Worm (Caenorhabditis elegans) whole organism, L4 larva: ENCODE data around the gene zipt-2.3.

ENCODE experiments used
- F10B5.3 ChIP-seq: sonication (generic microtip); optimal IDR thresholded peaks from 2 replicates; lab custom pipeline; 2016; ENCODE audit warnings: mild to moderate bottlenecking, missing genetic modification characterization, missing compliant biosample characterization
- F26F4.8 ChIP-seq: fragments of 200-800 bp; sonication (Bioruptor generic); conservative IDR thresholded peaks from 2 replicates; pipeline ENCODE4 v1.3.6; 2022; ENCODE audit warnings: missing genetic modification characterization, missing compliant biosample characterization
- F37D6.2 ChIP-seq: sonication (generic microtip); optimal IDR thresholded peaks from 2 replicates; lab custom pipeline; 2016; ENCODE audit warnings: mild to moderate bottlenecking, missing genetic modification characterization, missing compliant biosample characterization
- T20F7.1 ChIP-seq: fragments of 200-800 bp; sonication (Bioruptor generic); optimal IDR thresholded peaks from 2 replicates; lab custom pipeline; 2018; ENCODE audit warnings: mild to moderate bottlenecking, missing genetic modification characterization, missing compliant biosample characterization
- T26A8.4 ChIP-seq: fragments of 200-800 bp; sonication (Bioruptor generic); IDR thresholded peaks from 2 replicates; pipeline ENCODE4 v1.3.6; 2022; ENCODE audit warnings: missing genetic modification characterization, missing compliant biosample characterization
- Y5F2A.4 ChIP-seq: fragments of 200-800 bp; sonication (Bioruptor generic); optimal IDR thresholded peaks from 2 replicates; lab custom pipeline; 2018; ENCODE audit warnings: mild to moderate bottlenecking, missing genetic modification characterization, missing compliant biosample characterization
- ZK546.5 ChIP-seq, 2 experiments: sonication (generic microtip); optimal IDR thresholded peaks; 2 replicates each; lab custom pipeline; 2017; ENCODE audit warnings: missing biosample characterization in 2 of 2, missing genetic modification characterization in 2 of 2
- aha-1 ChIP-seq: fragments of 150-350 bp; peaks from one replicate; lab custom pipeline; 2014; ENCODE audit warnings: missing biosample characterization, missing genetic modification characterization
- ceh-28 ChIP-seq: fragments of 150-350 bp; optimal IDR thresholded peaks from 2 replicates; lab custom pipeline; 2014; ENCODE audit warnings: missing biosample characterization, missing genetic modification reagents, missing genetic modification characterization
- ctbp-1 ChIP-seq: fragments of 200-800 bp; sonication (Bioruptor generic); IDR thresholded peaks from 2 replicates; pipeline ENCODE4 v1.3.6; 2022; ENCODE audit warnings: missing genetic modification reagents, missing genetic modification characterization, missing compliant biosample characterization
- daf-12 ChIP-seq: fragments of 150-350 bp; optimal IDR thresholded peaks from 2 replicates; lab custom pipeline; 2014; ENCODE audit warnings: missing biosample characterization, missing genetic modification reagents, missing genetic modification characterization
- daf-16 ChIP-seq, 3 experiments: sonication (generic microtip); optimal IDR thresholded peaks; 2 replicates each; lab custom pipeline; 2016 to 2017; ENCODE audit warnings: missing genetic modification characterization in 3 of 3, missing genetic modification reagents in 3 of 3, mild to moderate bottlenecking in 2 of 3, missing compliant biosample characterization in 2 of 3, missing biosample characterization in 1 of 3, moderate library complexity in 1 of 3
- dmd-6 ChIP-seq: fragments of 200-800 bp; sonication (Bioruptor generic); IDR thresholded peaks from 2 replicates; pipeline ENCODE4 v1.3.6; 2022; ENCODE audit warnings: missing genetic modification reagents, missing genetic modification characterization, missing compliant biosample characterization
- dpl-1 ChIP-seq: fragments of 150-350 bp; optimal IDR thresholded peaks from 2 replicates; lab custom pipeline; 2014; ENCODE audit warnings: missing biosample characterization, missing genetic modification reagents, missing genetic modification characterization
- dve-1 ChIP-seq: sonication (generic microtip); optimal IDR thresholded peaks from 2 replicates; lab custom pipeline; 2017; ENCODE audit warnings: antibody characterized with exemption, mild to moderate bottlenecking, missing genetic modification characterization, missing compliant biosample characterization; ENCODE audit not compliant: insufficient read depth
- egl-43 ChIP-seq: fragments of 200-800 bp; sonication (Bioruptor generic); IDR thresholded peaks from 2 replicates; pipeline ENCODE4 v1.3.6; 2022; ENCODE audit warnings: missing genetic modification reagents, missing genetic modification characterization, missing compliant biosample characterization
- fkh-10 ChIP-seq: fragments of 150-350 bp; optimal IDR thresholded peaks from 2 replicates; lab custom pipeline; 2014; ENCODE audit warnings: missing biosample characterization, missing genetic modification reagents, missing genetic modification characterization
- hlh-11 ChIP-seq: fragments of 200-800 bp; sonication (Bioruptor generic); optimal IDR thresholded peaks from 2 replicates; lab custom pipeline; 2018; ENCODE audit warnings: mild to moderate bottlenecking, missing genetic modification characterization, missing compliant biosample characterization
- hlh-30 ChIP-seq: sonication (generic microtip); optimal IDR thresholded peaks from 2 replicates; lab custom pipeline; 2017; ENCODE audit warnings: antibody characterized with exemption, mild to moderate bottlenecking, missing genetic modification characterization, missing compliant biosample characterization; ENCODE audit not compliant: insufficient read depth
- lin-13 ChIP-seq: fragments of 150-350 bp; optimal IDR thresholded peaks from 2 replicates; lab custom pipeline; 2014; ENCODE audit warnings: missing biosample characterization, missing genetic modification reagents, missing genetic modification characterization
- lin-39 ChIP-seq: fragments of 150-350 bp; optimal IDR thresholded peaks from 2 replicates; lab custom pipeline; 2014; ENCODE audit warnings: missing biosample characterization, missing genetic modification reagents, missing genetic modification characterization
- lir-3 ChIP-seq: sonication (generic microtip); optimal IDR thresholded peaks from 2 replicates; lab custom pipeline; 2016; ENCODE audit warnings: mild to moderate bottlenecking, missing genetic modification characterization, missing compliant biosample characterization
- lsy-2 ChIP-seq, 2 experiments: fragments of 150-350 bp in 1 of 2; sonication (generic microtip) in 1 of 2; optimal IDR thresholded peaks; 2 replicates each; lab custom pipeline; 2014 to 2017; ENCODE audit warnings: missing biosample characterization in 2 of 2, missing genetic modification characterization in 2 of 2
- madf-5 ChIP-seq, 2 experiments: fragments of 200-800 bp; sonication (Bioruptor generic); IDR thresholded peaks; 2 replicates each; pipeline ENCODE4 v1.3.6; 2022; ENCODE audit warnings: missing compliant biosample characterization in 2 of 2, missing genetic modification characterization in 2 of 2
- madf-9 ChIP-seq: fragments of 200-800 bp; sonication (Bioruptor generic); conservative IDR thresholded peaks from 2 replicates; pipeline ENCODE4 v1.3.6; 2022; ENCODE audit warnings: missing genetic modification reagents, missing genetic modification characterization, missing compliant biosample characterization
- mdl-1 ChIP-seq, 2 experiments: fragments of 150-350 bp in 1 of 2; sonication (generic microtip) in 1 of 2; optimal IDR thresholded peaks; 2 replicates each; lab custom pipeline; 2014 to 2017; ENCODE audit warnings: missing biosample characterization in 2 of 2, missing genetic modification characterization in 2 of 2
- mxl-2 ChIP-seq: fragments of 200-800 bp; sonication (Bioruptor generic); conservative IDR thresholded peaks from 2 replicates; pipeline ENCODE4 v1.3.6; 2022; ENCODE audit warnings: missing genetic modification reagents, missing genetic modification characterization, missing compliant biosample characterization
- nhr-10 ChIP-seq: fragments of 150-350 bp; optimal IDR thresholded peaks from 2 replicates; lab custom pipeline; 2014; ENCODE audit warnings: missing biosample characterization, missing genetic modification characterization
- nhr-11 ChIP-seq: fragments of 150-350 bp; optimal IDR thresholded peaks from 2 replicates; lab custom pipeline; 2014; ENCODE audit warnings: missing biosample characterization, missing genetic modification characterization
- nhr-28 ChIP-seq: fragments of 150-350 bp; optimal IDR thresholded peaks from 2 replicates; lab custom pipeline; 2014; ENCODE audit warnings: missing biosample characterization, missing genetic modification characterization
- nhr-48 ChIP-seq: sonication (generic microtip); optimal IDR thresholded peaks from 2 replicates; lab custom pipeline; 2016; ENCODE audit warnings: mild to moderate bottlenecking, missing genetic modification characterization, missing compliant biosample characterization
- nhr-76 ChIP-seq: fragments of 150-350 bp; optimal IDR thresholded peaks from 2 replicates; lab custom pipeline; 2014; ENCODE audit warnings: missing biosample characterization, missing genetic modification characterization
- nhr-77 ChIP-seq: fragments of 150-350 bp; optimal IDR thresholded peaks from 2 replicates; lab custom pipeline; 2014; ENCODE audit warnings: missing biosample characterization, missing genetic modification characterization
- pha-4 ChIP-seq, 2 experiments: fragments of 150-350 bp in 1 of 2; fragments of 200-800 bp in 1 of 2; sonication (Bioruptor generic) in 1 of 2; IDR thresholded peaks in 1 of 2; optimal IDR thresholded peaks in 1 of 2; 2 replicates each; pipeline versions ENCODE4 v1.3.6 to Lab custom; 2014 to 2022; ENCODE audit warnings: missing genetic modification characterization in 2 of 2, missing genetic modification reagents in 2 of 2, missing biosample characterization in 1 of 2, missing compliant biosample characterization in 1 of 2
- php-3 ChIP-seq: fragments of 200-800 bp; sonication (Bioruptor generic); IDR thresholded peaks from 2 replicates; pipeline ENCODE4 v1.3.6; 2022; ENCODE audit warnings: missing genetic modification reagents, missing genetic modification characterization, missing compliant biosample characterization
- set-16 ChIP-seq: fragments of 200-800 bp; sonication (Bioruptor generic); IDR thresholded peaks from 2 replicates; pipeline ENCODE4 v1.3.6; 2022; ENCODE audit warnings: missing genetic modification reagents, missing genetic modification characterization, missing compliant biosample characterization
- snpc-1.2 ChIP-seq: fragments of 200-800 bp; sonication (Bioruptor generic); IDR thresholded peaks from 2 replicates; pipeline ENCODE4 v1.3.6; 2022; ENCODE audit warnings: missing genetic modification reagents, missing genetic modification characterization, missing compliant biosample characterization
- unc-62 ChIP-seq, 3 experiments: fragments of 150-350 bp in 1 of 3; sonication (generic microtip); optimal IDR thresholded peaks in 2 of 3; peaks in 1 of 3; 1 replicate in 1 of 3; 2 replicates in 2 of 3; lab custom pipeline; 2014 to 2017; ENCODE audit warnings: missing biosample characterization in 3 of 3, missing genetic modification characterization in 3 of 3, missing genetic modification reagents in 3 of 3, missing genotype in 1 of 3
- vab-7 ChIP-seq: fragments of 200-800 bp; sonication (Bioruptor generic); IDR thresholded peaks from 2 replicates; pipeline ENCODE4 v1.3.6; 2022; ENCODE audit warnings: missing genetic modification reagents, missing genetic modification characterization, missing compliant biosample characterization
- zfp-3 ChIP-seq: fragments of 200-800 bp; sonication (Bioruptor generic); conservative IDR thresholded peaks from 2 replicates; pipeline ENCODE4 v1.3.6; 2022; ENCODE audit warnings: missing genetic modification reagents, missing genetic modification characterization, missing compliant biosample characterization
- ztf-7 ChIP-seq: fragments of 150-350 bp; optimal IDR thresholded peaks from 2 replicates; lab custom pipeline; 2014; ENCODE audit warnings: missing biosample characterization, missing genetic modification characterization

The zipt-2.3 gene

ce11 chrII:13664993-13665680 lies 50.5 kb downstream of the zipt-2.3 start (continued):
- TF ChIP-seq zfp-3 (GFP tag; lab: Robert Waterston, UW) (no peak), lin-13 (GFP tag; lab: Kevin White, UChicago) (no peak), daf-12 (tag; lab: Kevin White, UChicago) (no peak), ZK546.5 (tag; optimal IDR thresholded peaks at IDR 0.05; lab: Kevin White, UChicago) (no peak), set-16 (GFP tag; lab: Robert Waterston, UW) (no peak), nhr-10 (peak; percentile 5), pha-4 (GFP tag; IDR thresholded peaks at IDR 0.05; lab: Robert Waterston, UW) (no peak), pha-4 (tag; optimal IDR thresholded peaks at IDR 0.05; lab: Kevin White, UChicago) (no peak), nhr-28 (tag; lab: Kevin White, UChicago) (peak; percentile 82)

ce11 chrII:13664416-13664815 lies 51.3 kb downstream of the zipt-2.3 start:
- TF ChIP-seq hlh-30 (tag; lab: Kevin White, UChicago) (peak; percentile 36), aha-1 (tag; lab: Kevin White, UChicago) (peak; percentile 82), nhr-28 (tag; lab: Kevin White, UChicago) (peak; percentile 74), madf-5 (GFP tag; IDR thresholded peaks at IDR 0.05; lab: Robert Waterston, UW) (no peak), daf-12 (tag; lab: Kevin White, UChicago) (no peak), dmd-6 (GFP tag; lab: Robert Waterston, UW) (peak; percentile 76), mxl-2 (GFP tag; lab: Robert Waterston, UW) (no peak), mdl-1 (tag; optimal IDR thresholded peaks at IDR 0.05; lab: Kevin White, UChicago) (peak in 1 of 2 experiments; percentile 40), snpc-1.2 (GFP tag; lab: Robert Waterston, UW) (no peak), T20F7.1 (GFP tag; lab: Kevin White, UChicago) (peak; percentile 45), ztf-7 (tag; lab: Kevin White, UChicago) (peak; percentile 15), php-3 (GFP tag; lab: Robert Waterston, UW) (0 out of 2 replicates have a peak, but pooled peaks have one; percentile 45), unc-62 (GFP tag; optimal IDR thresholded peaks at IDR 0.05 in 1 of 2; lab: Kevin White, UChicago) (no peak), unc-62 (tag; optimal IDR thresholded peaks at IDR 0.05; lab: Kevin White, UChicago) (no peak), F37D6.2 (tag; lab: Kevin White, UChicago) (no peak), lir-3 (tag; lab: Kevin White, UChicago) (no peak), lsy-2 (tag; optimal IDR thresholded peaks at IDR 0.05; lab: Kevin White, UChicago) (peak in 1 of 2 experiments; percentile 79), fkh-10 (GFP tag; lab: Kevin White, UChicago) (no peak), hlh-11 (tag; lab: Kevin White, UChicago) (peak; percentile 66), egl-43 (GFP tag; lab: Robert Waterston, UW) (no peak), F10B5.3 (tag; lab: Kevin White, UChicago) (no peak), nhr-48 (tag; lab: Kevin White, UChicago) (peak; percentile 60), dpl-1 (GFP tag; lab: Kevin White, UChicago) (no peak), Y5F2A.4 (no peak), daf-16 (GFP tag; optimal IDR thresholded peaks at IDR 0.05; lab: Kevin White, UChicago) (no peak), daf-16 (tag; optimal IDR thresholded peaks at IDR 0.05; lab: Kevin White, UChicago) (peak; percentile 54), ZK546.5 (tag; optimal IDR thresholded peaks at IDR 0.05; lab: Kevin White, UChicago) (no peak), dve-1 (peak; percentile 82), nhr-11 (tag; lab: Kevin White, UChicago) (no peak), nhr-76 (tag; lab: Kevin White, UChicago) (no peak), lin-39 (tag; lab: Kevin White, UChicago) (no peak), madf-9 (GFP tag; lab: Robert Waterston, UW) (no peak), ceh-28 (no peak), nhr-77 (tag; lab: Kevin White, UChicago) (peak; percentile 56), vab-7 (GFP tag; lab: Robert Waterston, UW) (no peak), F26F4.8 (GFP tag; lab: Robert Waterston, UW) (no peak), ctbp-1 (no peak), T26A8.4 (GFP tag; lab: Robert Waterston, UW) (no peak)
